Worm (Caenorhabditis elegans): Measurements from ENCODE around the gene mrp-8.

Gene mrp-8

ce11 chrIII:12297303-12297702 lies 5.7 kb downstream of the mrp-8 start:
- TF ChIP-seq C34F6.9 (tag; optimal IDR thresholded peaks at IDR 0.05) (no peak), egl-27 (tag; optimal IDR thresholded peaks at IDR 0.05) (no peak), aly-2 (tag; optimal IDR thresholded peaks at IDR 0.05) (no peak), lin-11 (tag; optimal IDR thresholded peaks at IDR 0.05) (no peak), peb-1 (tag; optimal IDR thresholded peaks at IDR 0.05) (no peak), nhr-12 (tag; optimal IDR thresholded peaks at IDR 0.05) (no peak), nhr-23 (tag; optimal IDR thresholded peaks at IDR 0.05) (no peak), zag-1 (tag; optimal IDR thresholded peaks at IDR 0.05) (no peak), Y55F3AM.14 (GFP tag; optimal IDR thresholded peaks at IDR 0.05) (no peak), crh-2 (tag; optimal IDR thresholded peaks at IDR 0.05) (no peak), nhr-10 (tag; optimal IDR thresholded peaks at IDR 0.05) (no peak), sma-9 (GFP tag; optimal IDR thresholded peaks at IDR 0.05) (no peak), sma-9 (tag; optimal IDR thresholded peaks at IDR 0.05) (no peak), F13H6.1 (tag; optimal IDR thresholded peaks at IDR 0.05) (no peak), mab-5 (tag; optimal IDR thresholded peaks at IDR 0.05) (no peak), nhr-129 (tag; optimal IDR thresholded peaks at IDR 0.05) (no peak), skn-1 (tag; optimal IDR thresholded peaks at IDR 0.05) (no peak)

- TF ChIP-seq unc-39 (tag; optimal IDR thresholded peaks at IDR 0.05) (no peak), crh-2 (tag; optimal IDR thresholded peaks at IDR 0.05) (no peak), sma-9 (GFP tag; optimal IDR thresholded peaks at IDR 0.05) (no peak), sma-9 (tag; optimal IDR thresholded peaks at IDR 0.05) (no peak), Y55F3AM.14 (GFP tag; optimal IDR thresholded peaks at IDR 0.05) (no peak), nhr-21 (tag; optimal IDR thresholded peaks at IDR 0.05) (no peak), lin-39 (tag; optimal IDR thresholded peaks at IDR 0.05) (no peak), nhr-6 (tag; optimal IDR thresholded peaks at IDR 0.05) (no peak)
These were observed 10.5 kb downstream of the mrp-8 start for ce11 chrIII:12292465-12292864.

- TF ChIP-seq nhr-21 (tag; optimal IDR thresholded peaks at IDR 0.05) (no peak), sem-4 (tag; optimal IDR thresholded peaks at IDR 0.05) (no peak), ceh-16 (tag; optimal IDR thresholded peaks at IDR 0.05) (no peak), alr-1 (tag; optimal IDR thresholded peaks at IDR 0.05) (no peak), nhr-237 (tag; optimal IDR thresholded peaks at IDR 0.05) (no peak), sma-9 (GFP tag; optimal IDR thresholded peaks at IDR 0.05) (no peak), sma-9 (tag; optimal IDR thresholded peaks at IDR 0.05) (no peak), unc-39 (tag; optimal IDR thresholded peaks at IDR 0.05) (no peak), crh-2 (tag; optimal IDR thresholded peaks at IDR 0.05) (no peak), unc-62 (GFP tag; optimal IDR thresholded peaks at IDR 0.05) (no peak), blmp-1 (tag; optimal IDR thresholded peaks at IDR 0.05; ENCODE audit: insufficient read depth) (no peak), nhr-11 (tag; optimal IDR thresholded peaks at IDR 0.05) (no peak), nhr-6 (tag; optimal IDR thresholded peaks at IDR 0.05) (no peak), elt-1 (tag; optimal IDR thresholded peaks at IDR 0.05) (no peak), F13H6.1 (tag; optimal IDR thresholded peaks at IDR 0.05) (no peak), nhr-10 (tag; optimal IDR thresholded peaks at IDR 0.05) (no peak)
These were observed 18.8 kb downstream of the mrp-8 start for ce11 chrIII:12284157-12284556.

ce11 chrIII:12278766-12279165 lies 24.2 kb downstream of the mrp-8 start:
- TF ChIP-seq R02D3.7 (tag; optimal IDR thresholded peaks at IDR 0.05) (peak; percentile 57), gmeb-1 (tag; optimal IDR thresholded peaks at IDR 0.05) (peak; percentile 91), nhr-11 (tag; optimal IDR thresholded peaks at IDR 0.05) (no peak), unc-39 (tag; optimal IDR thresholded peaks at IDR 0.05) (no peak), ztf-4 (tag; optimal IDR thresholded peaks at IDR 0.05) (no peak), lin-11 (tag; optimal IDR thresholded peaks at IDR 0.05) (no peak), blmp-1 (tag; optimal IDR thresholded peaks at IDR 0.05; ENCODE audit: insufficient read depth) (no peak), alr-1 (tag; optimal IDR thresholded peaks at IDR 0.05) (no peak), F13H6.1 (tag; optimal IDR thresholded peaks at IDR 0.05) (no peak), unc-55 (GFP tag; optimal IDR thresholded peaks at IDR 0.05) (peak; percentile 63), nhr-23 (tag; optimal IDR thresholded peaks at IDR 0.05) (no peak), sma-3 (GFP tag; optimal IDR thresholded peaks at IDR 0.05) (no peak), nhr-237 (tag; optimal IDR thresholded peaks at IDR 0.05) (no peak), nhr-21 (tag; optimal IDR thresholded peaks at IDR 0.05) (no peak)

- TF ChIP-seq nhr-25 (tag; optimal IDR thresholded peaks at IDR 0.05): peak; percentile 77
- peak; percentile 63 for TF ChIP-seq nhr-6 (tag; optimal IDR thresholded peaks at IDR 0.05)
- TF ChIP-seq ztf-4 (tag; optimal IDR thresholded peaks at IDR 0.05): peak; percentile 5
- TF ChIP-seq C34F6.9 (tag; optimal IDR thresholded peaks at IDR 0.05): peak; percentile 79
- TF ChIP-seq gmeb-1 (tag; optimal IDR thresholded peaks at IDR 0.05): peak; percentile 85
- TF ChIP-seq elt-3 (tag; optimal IDR thresholded peaks at IDR 0.05): no peak
- TF ChIP-seq mab-5 (tag; optimal IDR thresholded peaks at IDR 0.05): peak; percentile 49
- TF ChIP-seq sem-4 (tag; optimal IDR thresholded peaks at IDR 0.05): peak; percentile 82
- TF ChIP-seq sma-3 (GFP tag; optimal IDR thresholded peaks at IDR 0.05): peak; percentile 71
- peak; percentile 68 to 87 for TF ChIP-seq lsy-2 (tag; optimal IDR thresholded peaks at IDR 0.05)
- peak; percentile 76 for TF ChIP-seq F13H6.1 (tag; optimal IDR thresholded peaks at IDR 0.05)
- TF ChIP-seq fos-1 (tag; optimal IDR thresholded peaks at IDR 0.05): no peak
- peak; percentile 80 for TF ChIP-seq unc-55 (GFP tag; optimal IDR thresholded peaks at IDR 0.05)
- TF ChIP-seq nhr-129 (tag; optimal IDR thresholded peaks at IDR 0.05): peak; percentile 4
- peak; percentile 34 for TF ChIP-seq nhr-21 (tag; optimal IDR thresholded peaks at IDR 0.05)
- peak; percentile 57 for TF ChIP-seq R02D3.7 (tag; optimal IDR thresholded peaks at IDR 0.05)
- TF ChIP-seq zag-1 (tag; optimal IDR thresholded peaks at IDR 0.05): no peak
- TF ChIP-seq lin-13 (GFP tag; optimal IDR thresholded peaks at IDR 0.05): peak; percentile 57
- no peak for TF ChIP-seq ama-1 (optimal IDR thresholded peaks at IDR 0.05)
- peak; percentile 75 for TF ChIP-seq crh-2 (tag; optimal IDR thresholded peaks at IDR 0.05)
- no peak for TF ChIP-seq lin-11 (tag; optimal IDR thresholded peaks at IDR 0.05)
- no peak for TF ChIP-seq ZK546.5 (tag; optimal IDR thresholded peaks at IDR 0.05)
- TF ChIP-seq snpc-4 (tag; optimal IDR thresholded peaks at IDR 0.05): peak; percentile 60
- TF ChIP-seq mbf-1 (tag; optimal IDR thresholded peaks at IDR 0.05): no peak
These were observed 29.3 kb downstream of the mrp-8 start, which contains the start of the genes Y75B8A.24 and Y75B8A.25 for ce11 chrIII:12273598-12274090. Y75B8A.24 (minus strand) TSS chrIII:12273752. Y75B8A.25 (plus strand) TSS chrIII:12274040.

Data from whole organism, L2 larva.